Worm (Caenorhabditis elegans): ENCODE results near the gene C01G10.7.

C01G10.7 gene

DNA sequence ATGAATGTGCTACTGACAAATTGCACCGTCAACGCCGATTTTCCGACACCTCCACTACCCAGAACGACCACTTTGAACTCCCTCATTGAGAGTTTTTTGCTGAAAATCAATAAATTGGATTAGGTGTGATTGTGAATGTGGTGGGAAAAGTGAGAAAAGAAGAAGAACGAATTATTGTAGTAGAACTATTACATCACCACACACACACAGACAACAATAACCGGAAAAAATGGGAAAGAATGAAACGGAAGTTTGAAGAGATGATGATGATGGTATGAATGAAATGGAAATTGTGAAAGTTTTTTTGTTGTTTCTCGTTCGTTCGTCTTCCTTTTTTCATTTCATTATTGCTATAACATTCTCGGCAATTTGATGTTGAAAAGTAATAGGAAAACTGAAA, 21.6 kb upstream of the C01G10.7 start, which contains the start of gene rap-2:
Gene rap-2, minus strand, starts transcription at position 101 of the 400 bp plus-strand sequence.
- TF ChIP-seq mxl-1 (tag; optimal IDR thresholded peaks at IDR 0.05) = no peak
- no peak for TF ChIP-seq nfya-2 (GFP tag; IDR thresholded peaks at IDR 0.05)
- no peak for TF ChIP-seq lin-35 (GFP tag; optimal IDR thresholded peaks at IDR 0.05)
- TF ChIP-seq aptf-2 (GFP tag; conservative IDR thresholded peaks at IDR 0.05) = no peak
- TF ChIP-seq Y95B8A.8 (GFP tag; IDR thresholded peaks at IDR 0.05) = no peak
- no peak for TF ChIP-seq ztf-25 (GFP tag; IDR thresholded peaks at IDR 0.05)
- TF ChIP-seq F22D6.2 (tag; optimal IDR thresholded peaks at IDR 0.05) = no peak
- no peak for TF ChIP-seq hsf-1 (GFP tag; IDR thresholded peaks at IDR 0.05)
- TF ChIP-seq attf-5 (GFP tag; optimal IDR thresholded peaks at IDR 0.05) = no peak
- TF ChIP-seq zfh-2 (GFP tag; conservative IDR thresholded peaks at IDR 0.05) = no peak
- no peak for TF ChIP-seq nhr-90 (tag; optimal IDR thresholded peaks at IDR 0.05)
- no peak for TF ChIP-seq madf-10 (tag; optimal IDR thresholded peaks at IDR 0.05)
- TF ChIP-seq athp-1 (tag; optimal IDR thresholded peaks at IDR 0.05) = no peak
- no peak for TF ChIP-seq snpc-1.1 (tag; optimal IDR thresholded peaks at IDR 0.05; ENCODE audit: insufficient read depth)

ce11 chrV:15065068-15065744, 20.3 kb upstream of the C01G10.7 start, which contains the start of gene C25D7.9:
Gene C25D7.9, plus strand, starts transcription at chrV:15065135.
- TF ChIP-seq dox-1 (GFP tag; IDR thresholded peaks at IDR 0.05) = peak; percentile 62
- no peak for TF ChIP-seq tbp1 (GFP tag; optimal IDR thresholded peaks at IDR 0.05)
- 0 out of 2 replicates have a peak, but pooled peaks have one; percentile 11 for TF ChIP-seq egrh-3 (GFP tag; IDR thresholded peaks at IDR 0.05)
- TF ChIP-seq Y53F4B.3 (GFP tag; IDR thresholded peaks at IDR 0.05) = no peak
- TF ChIP-seq ztf-25 (GFP tag; IDR thresholded peaks at IDR 0.05) = no peak
- no peak for TF ChIP-seq rpc-1 (optimal IDR thresholded peaks at IDR 0.05)
- no peak for TF ChIP-seq rpc-1 (tag; optimal IDR thresholded peaks at IDR 0.05)
- TF ChIP-seq zfh-2 (GFP tag; conservative IDR thresholded peaks at IDR 0.05) = peak; percentile 89
- no peak for TF ChIP-seq ceh-58 (GFP tag; IDR thresholded peaks at IDR 0.05)
- no peak for TF ChIP-seq attf-5 (GFP tag; optimal IDR thresholded peaks at IDR 0.05)
- no peak for TF ChIP-seq cebp-1 (GFP tag; IDR thresholded peaks at IDR 0.05)
- peak; percentile 22 for TF ChIP-seq cebp-1 (tag; optimal IDR thresholded peaks at IDR 0.05)
- TF ChIP-seq ztf-18 (tag; optimal IDR thresholded peaks at IDR 0.05) = peak; percentile 84
- TF ChIP-seq mcd-1 (GFP tag; IDR thresholded peaks at IDR 0.05) = peak; percentile 42; the same call in 1 of the 2 replicates
- no peak for TF ChIP-seq Y53G8AR.9 (GFP tag; conservative IDR thresholded peaks at IDR 0.05)
- no peak for TF ChIP-seq T26A5.8 (tag; optimal IDR thresholded peaks at IDR 0.05)
- no peak for TF ChIP-seq ceh-91 (GFP tag; IDR thresholded peaks at IDR 0.05)
- TF ChIP-seq lsl-1 (GFP tag; optimal IDR thresholded peaks at IDR 0.05) = no peak

- peak; percentile 25; the same call in 1 of the 2 replicates for TF ChIP-seq madf-8 (GFP tag; conservative IDR thresholded peaks at IDR 0.05)
- TF ChIP-seq F33H1.4 (GFP tag; IDR thresholded peaks at IDR 0.05) = peak; percentile 76
- TF ChIP-seq F39B2.1 (GFP tag; IDR thresholded peaks at IDR 0.05) = no peak
- no peak for TF ChIP-seq ZK185.1 (tag; optimal IDR thresholded peaks at IDR 0.05; ENCODE audit: poor library complexity, severe bottlenecking)
- TF ChIP-seq D2030.7 (GFP tag; IDR thresholded peaks at IDR 0.05) = peak; percentile 42; the same call in 1 of the 2 replicates
- no peak for TF ChIP-seq ekl-4 (GFP tag; IDR thresholded peaks at IDR 0.05)
- TF ChIP-seq athp-1 (tag; optimal IDR thresholded peaks at IDR 0.05) = no peak
- peak; percentile 97 for TF ChIP-seq lsl-1 (GFP tag; optimal IDR thresholded peaks at IDR 0.05)
- TF ChIP-seq sea-2 (GFP tag; IDR thresholded peaks at IDR 0.05) = no peak
- peak; percentile 72 for TF ChIP-seq xnd-1 (tag; optimal IDR thresholded peaks at IDR 0.05)
- peak; percentile 47 for TF ChIP-seq unc-130 (GFP tag; optimal IDR thresholded peaks at IDR 0.05)
These were observed 19.7 kb upstream of the C01G10.7 start, which contains the start of gene otub-1 for ce11 chrV:15065837-15066348. Gene otub-1, plus strand, starts transcription at chrV:15066298.

Data from whole organism, young adult.